Fruit fly (Drosophila melanogaster): ENCODE measurements around the gene CG18628.

CG18628 gene

dm6 chr3L:10647158-10647557 lies 7.6 kb downstream of the CG18628 start:
- no peak for TF ChIP-seq Dll (optimal IDR thresholded peaks at IDR 0.05)

- TF ChIP-seq CG8478 (optimal IDR thresholded peaks at IDR 0.05) = no peak
- no peak for TF ChIP-seq psq (optimal IDR thresholded peaks at IDR 0.05)
- TF ChIP-seq usp (GFP tag; optimal IDR thresholded peaks at IDR 0.05) = no peak
- TF ChIP-seq Dll (optimal IDR thresholded peaks at IDR 0.05) = no peak
- no peak for TF ChIP-seq EcR (GFP tag; optimal IDR thresholded peaks at IDR 0.05)
- no peak for TF ChIP-seq pan (optimal IDR thresholded peaks at IDR 0.05)
Measured at dm6 chr3L:10648431-10648830, 8.9 kb downstream of the CG18628 start.

dm6 chr3L:10651271-10651670 lies 11.7 kb downstream of the CG18628 start:
- no peak for TF ChIP-seq pan (optimal IDR thresholded peaks at IDR 0.05)

- TF ChIP-seq CG8478 (optimal IDR thresholded peaks at IDR 0.05) = no peak
- TF ChIP-seq psq (optimal IDR thresholded peaks at IDR 0.05) = no peak
- TF ChIP-seq usp (GFP tag; optimal IDR thresholded peaks at IDR 0.05) = no peak
- no peak for TF ChIP-seq EcR (GFP tag; optimal IDR thresholded peaks at IDR 0.05)
- TF ChIP-seq Dll (optimal IDR thresholded peaks at IDR 0.05) = no peak
- TF ChIP-seq pan (optimal IDR thresholded peaks at IDR 0.05) = no peak
Measured at dm6 chr3L:10652487-10652886, 12.9 kb downstream of the CG18628 start.

- TF ChIP-seq Dll (optimal IDR thresholded peaks at IDR 0.05) (no peak), EcR (GFP tag; optimal IDR thresholded peaks at IDR 0.05) (no peak), psq (optimal IDR thresholded peaks at IDR 0.05) (no peak), CG8478 (optimal IDR thresholded peaks at IDR 0.05) (no peak), pan (optimal IDR thresholded peaks at IDR 0.05) (no peak), usp (GFP tag; optimal IDR thresholded peaks at IDR 0.05) (no peak)
Measured at dm6 chr3L:10654439-10654838, 14.9 kb downstream of the CG18628 start.

dm6 chr3L:10656451-10657198 lies 17.1 kb downstream of the CG18628 start:
- TF ChIP-seq pan (optimal IDR thresholded peaks at IDR 0.05) = no peak
- no peak for TF ChIP-seq psq (optimal IDR thresholded peaks at IDR 0.05)
- no peak for TF ChIP-seq EcR (GFP tag; optimal IDR thresholded peaks at IDR 0.05)
- TF ChIP-seq usp (GFP tag; optimal IDR thresholded peaks at IDR 0.05) = no peak
- no peak for TF ChIP-seq CG8478 (optimal IDR thresholded peaks at IDR 0.05)
- no peak for TF ChIP-seq Dll (optimal IDR thresholded peaks at IDR 0.05)

- no peak for TF ChIP-seq CG8478 (optimal IDR thresholded peaks at IDR 0.05)
- TF ChIP-seq pan (optimal IDR thresholded peaks at IDR 0.05) = no peak
- no peak for TF ChIP-seq EcR (GFP tag; optimal IDR thresholded peaks at IDR 0.05)
Measured at dm6 chr3L:10657311-10657710, 17.8 kb downstream of the CG18628 start.

dm6 chr3L:10658362-10659127 lies 19.0 kb downstream of the CG18628 start:
- TF ChIP-seq EcR (GFP tag; optimal IDR thresholded peaks at IDR 0.05) (no peak), usp (GFP tag; optimal IDR thresholded peaks at IDR 0.05) (no peak), Dll (optimal IDR thresholded peaks at IDR 0.05) (no peak), pan (optimal IDR thresholded peaks at IDR 0.05) (no peak), CG8478 (optimal IDR thresholded peaks at IDR 0.05) (no peak), psq (optimal IDR thresholded peaks at IDR 0.05) (no peak)

- TF ChIP-seq psq (optimal IDR thresholded peaks at IDR 0.05) = no peak
- no peak for TF ChIP-seq EcR (GFP tag; optimal IDR thresholded peaks at IDR 0.05)
- no peak for TF ChIP-seq usp (GFP tag; optimal IDR thresholded peaks at IDR 0.05)
- TF ChIP-seq Dll (optimal IDR thresholded peaks at IDR 0.05) = no peak
- TF ChIP-seq CG8478 (optimal IDR thresholded peaks at IDR 0.05) = no peak
- TF ChIP-seq pan (optimal IDR thresholded peaks at IDR 0.05) = no peak
Measured at dm6 chr3L:10659524-10659923, 20.0 kb downstream of the CG18628 start.

dm6 chr3L:10659993-10660743 lies 20.6 kb downstream of the CG18628 start:
- TF ChIP-seq EcR (GFP tag; optimal IDR thresholded peaks at IDR 0.05) = no peak
- TF ChIP-seq Dll (optimal IDR thresholded peaks at IDR 0.05) = no peak
- TF ChIP-seq psq (optimal IDR thresholded peaks at IDR 0.05) = no peak
- no peak for TF ChIP-seq CG8478 (optimal IDR thresholded peaks at IDR 0.05)
- TF ChIP-seq pan (optimal IDR thresholded peaks at IDR 0.05) = no peak
- TF ChIP-seq usp (GFP tag; optimal IDR thresholded peaks at IDR 0.05) = no peak

dm6 chr3L:10660744-10661589 lies 21.4 kb downstream of the CG18628 start, which contains the start of the genes CG32066 and CG8003:
Gene CG32066 (minus strand): TSS chr3L:10661013.
Gene CG8003 (plus strand): TSS chr3L:10661475.
- no peak for TF ChIP-seq pan (optimal IDR thresholded peaks at IDR 0.05)
- TF ChIP-seq Dll (optimal IDR thresholded peaks at IDR 0.05) = no peak
- no peak for TF ChIP-seq psq (optimal IDR thresholded peaks at IDR 0.05)
- TF ChIP-seq usp (GFP tag; optimal IDR thresholded peaks at IDR 0.05) = no peak
- no peak for TF ChIP-seq EcR (GFP tag; optimal IDR thresholded peaks at IDR 0.05)
- TF ChIP-seq CG8478 (optimal IDR thresholded peaks at IDR 0.05) = no peak
